2 fruit fly cellular contexts compared by ENCODE assay signal in the genomic region with DNA sequence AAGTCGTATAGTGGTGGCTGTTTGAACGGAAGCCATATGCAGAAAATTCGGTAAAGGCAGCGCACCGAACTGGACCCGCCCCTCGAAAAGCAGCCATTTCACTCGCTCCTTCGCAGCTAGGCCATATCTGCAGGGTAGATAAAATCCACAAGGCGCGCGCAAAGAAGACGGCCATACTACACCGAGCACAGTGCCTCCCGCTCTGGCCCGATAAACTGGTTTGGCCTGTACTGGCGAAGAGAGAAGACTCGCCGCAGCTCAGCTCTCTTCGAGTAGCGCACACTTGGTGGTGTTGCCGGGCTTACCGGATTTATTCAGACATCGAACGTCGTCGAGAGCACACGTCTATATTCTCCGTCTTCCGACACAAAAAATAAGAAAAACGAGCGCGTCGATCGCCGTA.
TF ChIP-seq lines count a peak whose summit lies in the region.

A gene (plus strand): TSS at position 311 of the 403 bp plus-strand sequence.

TF ChIP-seq in whole organism, embryonic, 481 proteins besides CTCF, POLR2A, EP300 and RAD21 (continued from another document and continues in another):
- TF ChIP-seq Sin3A (optimal IDR thresholded peaks at IDR 0.05; lab: Kevin White, UChicago) = no peak
- TF ChIP-seq CkIIα-i1 (GFP tag; IDR thresholded peaks at IDR 0.05; lab: Robert Waterston, UW) = no peak
- no peak for TF ChIP-seq ind (GFP tag; optimal IDR thresholded peaks at IDR 0.05; lab: Kevin White, UChicago)
- TF ChIP-seq CG10274 (GFP tag; optimal IDR thresholded peaks at IDR 0.05; lab: Kevin White, UChicago) = no peak
- no peak for TF ChIP-seq CG10431 (GFP tag; optimal IDR thresholded peaks at IDR 0.05; lab: Kevin White, UChicago)
- no peak for TF ChIP-seq btn (GFP tag; optimal IDR thresholded peaks at IDR 0.05; lab: Kevin White, UChicago)
- TF ChIP-seq D (optimal IDR thresholded peaks at IDR 0.05; lab: Kevin White, UChicago) = peak; percentile 56
- no peak for TF ChIP-seq D (GFP tag; optimal IDR thresholded peaks at IDR 0.05; lab: Kevin White, UChicago)
- TF ChIP-seq CG1647 (GFP tag; optimal IDR thresholded peaks at IDR 0.05; lab: Kevin White, UChicago) = no peak
- peak; percentile 93 for TF ChIP-seq CG8478 (optimal IDR thresholded peaks at IDR 0.05; lab: Kevin White, UChicago)
- no peak for TF ChIP-seq ab (GFP tag; optimal IDR thresholded peaks at IDR 0.05; lab: Kevin White, UChicago)
- peak; percentile 54; the same call in 2 of the 3 replicates for TF ChIP-seq CG14860 (GFP tag; IDR thresholded peaks at IDR 0.05; lab: Robert Waterston, UW; ENCODE audit: partially characterized antibody)
- TF ChIP-seq CG18262 (tag; optimal IDR thresholded peaks at IDR 0.05; lab: Kevin White, UChicago) = no peak
- TF ChIP-seq hkb (optimal IDR thresholded peaks at IDR 0.05; lab: Kevin White, UChicago) = no peak
- peak; percentile 30; the same call in 1 of the 2 replicates for TF ChIP-seq hkb (GFP tag; IDR thresholded peaks at IDR 0.05; lab: Robert Waterston, UW)
- no peak for TF ChIP-seq crp (GFP tag; optimal IDR thresholded peaks at IDR 0.05; lab: Kevin White, UChicago)
- peak; percentile 18 for TF ChIP-seq CG12071 (GFP tag; optimal IDR thresholded peaks at IDR 0.05; lab: Kevin White, UChicago)
- TF ChIP-seq gsb (GFP tag; IDR thresholded peaks at IDR 0.05; lab: Robert Waterston, UW) = no peak
- TF ChIP-seq Tbp (GFP tag; optimal IDR thresholded peaks at IDR 0.05; lab: Kevin White, UChicago) = no peak
- no peak for TF ChIP-seq z (GFP tag; IDR thresholded peaks at IDR 0.05; lab: Robert Waterston, UW)
- no peak for TF ChIP-seq CG17568 (GFP tag; optimal IDR thresholded peaks at IDR 0.05; lab: Kevin White, UChicago)
- no peak for TF ChIP-seq CG10654 (GFP tag; optimal IDR thresholded peaks at IDR 0.05; lab: Kevin White, UChicago)
- no peak for TF ChIP-seq CG1024 (GFP tag; IDR thresholded peaks at IDR 0.05; lab: Robert Waterston, UW)
- TF ChIP-seq ranshi (GFP tag; IDR thresholded peaks at IDR 0.05; lab: Robert Waterston, UW) = no peak
- TF ChIP-seq Hr39 (optimal IDR thresholded peaks at IDR 0.05; lab: Kevin White, UChicago) = no peak
- no peak for TF ChIP-seq bowl (GFP tag; IDR thresholded peaks at IDR 0.05; lab: Robert Waterston, UW)
- no peak for TF ChIP-seq Fer2 (tag; optimal IDR thresholded peaks at IDR 0.05; lab: Kevin White, UChicago)
- TF ChIP-seq CG15073 (GFP tag; optimal IDR thresholded peaks at IDR 0.05; lab: Kevin White, UChicago) = no peak
- no peak for TF ChIP-seq Dad (GFP tag; optimal IDR thresholded peaks at IDR 0.05; lab: Kevin White, UChicago)
- no peak for TF ChIP-seq Mes4 (GFP tag; optimal IDR thresholded peaks at IDR 0.05; lab: Kevin White, UChicago)
- TF ChIP-seq wdn (GFP tag; IDR thresholded peaks at IDR 0.05; lab: Robert Waterston, UW) = no peak
- no peak for TF ChIP-seq lola (GFP tag; optimal IDR thresholded peaks at IDR 0.05; lab: Kevin White, UChicago)
- no peak for TF ChIP-seq CG31441 (GFP tag; IDR thresholded peaks at IDR 0.05; lab: Robert Waterston, UW)
- no peak for TF ChIP-seq Mrtf (GFP tag; IDR thresholded peaks at IDR 0.05; lab: Robert Waterston, UW)
- no peak for TF ChIP-seq wek (GFP tag; optimal IDR thresholded peaks at IDR 0.05; lab: Kevin White, UChicago)
- TF ChIP-seq fd102C (GFP tag; optimal IDR thresholded peaks at IDR 0.05; lab: Kevin White, UChicago) = no peak
- TF ChIP-seq CG12744 (GFP tag; optimal IDR thresholded peaks at IDR 0.05; lab: Kevin White, UChicago) = no peak
- TF ChIP-seq Rfx (GFP tag; IDR thresholded peaks at IDR 0.05; lab: Robert Waterston, UW) = peak; percentile 40; the same call in 1 of the 2 replicates
- TF ChIP-seq trh (GFP tag; optimal IDR thresholded peaks at IDR 0.05; lab: Kevin White, UChicago) = no peak
- no peak for TF ChIP-seq CG11398 (GFP tag; optimal IDR thresholded peaks at IDR 0.05; lab: Kevin White, UChicago)
- no peak; the same call in 1 of the 2 replicates for TF ChIP-seq tna (GFP tag; IDR thresholded peaks at IDR 0.05; lab: Robert Waterston, UW; ENCODE audit: partially characterized antibody)
- TF ChIP-seq nmo (GFP tag; optimal IDR thresholded peaks at IDR 0.05; lab: Kevin White, UChicago) = peak; percentile 40
- TF ChIP-seq ems (GFP tag; optimal IDR thresholded peaks at IDR 0.05; lab: Kevin White, UChicago) = no peak
- no peak for TF ChIP-seq pum (GFP tag; optimal IDR thresholded peaks at IDR 0.05; lab: Kevin White, UChicago)
- peak; percentile 6 for TF ChIP-seq ac (GFP tag; optimal IDR thresholded peaks at IDR 0.05; lab: Kevin White, UChicago)
- TF ChIP-seq CG7928 (GFP tag; optimal IDR thresholded peaks at IDR 0.05; lab: Kevin White, UChicago) = no peak
- TF ChIP-seq ci (GFP tag; IDR thresholded peaks at IDR 0.05; lab: Robert Waterston, UW) = peak; percentile 54; the same call in 2 of the 3 replicates
- TF ChIP-seq Ada2b (GFP tag; IDR thresholded peaks at IDR 0.05; lab: Robert Waterston, UW) = no peak
- TF ChIP-seq Hey (tag; optimal IDR thresholded peaks at IDR 0.05; lab: Kevin White, UChicago) = no peak
- no peak for TF ChIP-seq CG15479 (GFP tag; optimal IDR thresholded peaks at IDR 0.05; lab: Kevin White, UChicago)
- TF ChIP-seq Lhr (GFP tag; optimal IDR thresholded peaks at IDR 0.05; lab: Kevin White, UChicago) = no peak
- peak; percentile 99 for TF ChIP-seq CG1832 (GFP tag; optimal IDR thresholded peaks at IDR 0.05; lab: Kevin White, UChicago)
- no peak for TF ChIP-seq pho (GFP tag; optimal IDR thresholded peaks at IDR 0.05; lab: Kevin White, UChicago)
- TF ChIP-seq Med (GFP tag; lab: Kevin White, UChicago) = peak; percentile 63
- no peak for TF ChIP-seq CG10366 (GFP tag; IDR thresholded peaks at IDR 0.05; lab: Robert Waterston, UW)
- peak; percentile 27 for TF ChIP-seq pros (GFP tag; optimal IDR thresholded peaks at IDR 0.05; lab: Kevin White, UChicago)
- no peak for TF ChIP-seq fu2 (GFP tag; optimal IDR thresholded peaks at IDR 0.05; lab: Kevin White, UChicago)
- no peak for TF ChIP-seq CG12155 (GFP tag; optimal IDR thresholded peaks at IDR 0.05; lab: Kevin White, UChicago)
- TF ChIP-seq en (GFP tag; optimal IDR thresholded peaks at IDR 0.05; lab: Kevin White, UChicago) = no peak
- TF ChIP-seq CG7839 (tag; optimal IDR thresholded peaks at IDR 0.05; lab: Kevin White, UChicago) = no peak
- no peak for TF ChIP-seq bsh (GFP tag; optimal IDR thresholded peaks at IDR 0.05; lab: Kevin White, UChicago)
- TF ChIP-seq vfl (GFP tag; optimal IDR thresholded peaks at IDR 0.05; lab: Kevin White, UChicago) = no peak
- no peak for TF ChIP-seq CG17802 (tag; optimal IDR thresholded peaks at IDR 0.05; lab: Kevin White, UChicago)
- TF ChIP-seq Poxn (GFP tag; IDR thresholded peaks at IDR 0.05; lab: Robert Waterston, UW) = no peak
- TF ChIP-seq abd-A (tag; optimal IDR thresholded peaks at IDR 0.05; lab: Kevin White, UChicago) = peak; percentile 73
- TF ChIP-seq caup (GFP tag; optimal IDR thresholded peaks at IDR 0.05; lab: Kevin White, UChicago; ENCODE audit: severe bottlenecking) = no peak
- no peak for TF ChIP-seq Aef1 (GFP tag; IDR thresholded peaks at IDR 0.05; lab: Robert Waterston, UW)

TF ChIP-seq in whole organism, prepupa, 60 proteins besides CTCF, POLR2A, EP300 and RAD21 (continued from another document):
- TF ChIP-seq Eip75B (GFP tag; optimal IDR thresholded peaks at IDR 0.05; lab: Kevin White, UChicago) = peak; percentile 6
TF ChIP-seq in whole organism, prepupa: peak in this region for 11.
